Worm (Caenorhabditis elegans) whole organism, early embryonic: ENCODE results near the gene F20G2.1.
A peak's percentile ranks its signal among the peaks of the same experiment; 100 is the strongest.

Source experiments
- B0310.2 ChIP-seq: sonication (generic microtip); optimal IDR thresholded peaks from 2 replicates; lab custom pipeline; 2016; ENCODE audit warnings: mild to moderate bottlenecking, missing genetic modification characterization, missing compliant biosample characterization
- ceh-13 ChIP-seq: fragments of 200-800 bp; sonication (Bioruptor generic); optimal IDR thresholded peaks from 2 replicates; lab custom pipeline; 2018; ENCODE audit warnings: mild to moderate bottlenecking, missing genetic modification characterization, missing compliant biosample characterization
- ceh-36 ChIP-seq: sonication (generic microtip); optimal IDR thresholded peaks from 2 replicates; lab custom pipeline; 2016; ENCODE audit warnings: missing genetic modification characterization, inconsistent platforms, missing compliant biosample characterization

The F20G2.1 gene

ce11 chrV:13703960-13704359 lies 49.4 kb downstream of the F20G2.1 start, which contains the start of gene T01D3.3:
T01D3.3 (plus strand) TSS chrV:13704271.
- TF ChIP-seq B0310.2 (tag; lab: Kevin White, UChicago) (no peak), ceh-36 (peak; percentile 10), ceh-13 (GFP tag; lab: Kevin White, UChicago) (no peak)
